Worm (Caenorhabditis elegans): Measurements from ENCODE around the gene T04B2.3.

Gene T04B2.3

ce11 chrIV:10075899-10076298, 28.7 kb downstream of the T04B2.3 start, which contains the start of gene W01B6.5:
Gene W01B6.5, plus strand, starts transcription at chrIV:10076199.
- TF ChIP-seq nhr-25 (tag; optimal IDR thresholded peaks at IDR 0.05) (no peak), skn-1 (tag; optimal IDR thresholded peaks at IDR 0.05) (no peak), nhr-11 (tag; optimal IDR thresholded peaks at IDR 0.05) (no peak), dmd-4 (tag; optimal IDR thresholded peaks at IDR 0.05) (no peak), blmp-1 (tag; optimal IDR thresholded peaks at IDR 0.05; ENCODE audit: insufficient read depth) (no peak), mab-5 (tag; optimal IDR thresholded peaks at IDR 0.05) (no peak), aly-2 (tag; optimal IDR thresholded peaks at IDR 0.05) (no peak), egl-27 (tag; optimal IDR thresholded peaks at IDR 0.05) (no peak), peb-1 (tag; optimal IDR thresholded peaks at IDR 0.05) (no peak), unc-62 (GFP tag; optimal IDR thresholded peaks at IDR 0.05) (no peak), nhr-12 (tag; optimal IDR thresholded peaks at IDR 0.05) (no peak), C34F6.9 (tag; optimal IDR thresholded peaks at IDR 0.05) (no peak), nhr-6 (tag; optimal IDR thresholded peaks at IDR 0.05) (no peak), gmeb-1 (tag; optimal IDR thresholded peaks at IDR 0.05) (no peak)

ce11 chrIV:10078003-10078402, 30.8 kb downstream of the T04B2.3 start:
- TF ChIP-seq nhr-10 (tag; optimal IDR thresholded peaks at IDR 0.05) (no peak), ztf-11 (tag; optimal IDR thresholded peaks at IDR 0.05) (no peak), aly-2 (tag; optimal IDR thresholded peaks at IDR 0.05) (no peak), crh-2 (tag; optimal IDR thresholded peaks at IDR 0.05) (no peak), unc-39 (tag; optimal IDR thresholded peaks at IDR 0.05) (no peak), blmp-1 (tag; optimal IDR thresholded peaks at IDR 0.05; ENCODE audit: insufficient read depth) (no peak), mab-5 (tag; optimal IDR thresholded peaks at IDR 0.05) (no peak), mbf-1 (tag; optimal IDR thresholded peaks at IDR 0.05) (no peak), Y55F3AM.14 (GFP tag; optimal IDR thresholded peaks at IDR 0.05) (no peak), nhr-6 (tag; optimal IDR thresholded peaks at IDR 0.05) (no peak), lin-39 (tag; optimal IDR thresholded peaks at IDR 0.05) (no peak), nhr-237 (tag; optimal IDR thresholded peaks at IDR 0.05) (no peak), unc-55 (GFP tag; optimal IDR thresholded peaks at IDR 0.05) (no peak), unc-62 (GFP tag; optimal IDR thresholded peaks at IDR 0.05) (no peak), nhr-23 (tag; optimal IDR thresholded peaks at IDR 0.05) (no peak), mdl-1 (tag; optimal IDR thresholded peaks at IDR 0.05) (no peak), elt-1 (tag; optimal IDR thresholded peaks at IDR 0.05) (no peak), nhr-129 (tag; optimal IDR thresholded peaks at IDR 0.05) (no peak), R02D3.7 (tag; optimal IDR thresholded peaks at IDR 0.05) (no peak)

ce11 chrIV:10080816-10081215, 33.6 kb downstream of the T04B2.3 start, which contains the start of gene W01B6.6:
Gene W01B6.6, plus strand, starts transcription at chrIV:10081116.
- no peak for TF ChIP-seq F13H6.1 (tag; optimal IDR thresholded peaks at IDR 0.05)
- no peak for TF ChIP-seq nhr-12 (tag; optimal IDR thresholded peaks at IDR 0.05)
- no peak for TF ChIP-seq ama-1 (optimal IDR thresholded peaks at IDR 0.05)

ce11 chrIV:10084323-10084959, 37.2 kb downstream of the T04B2.3 start, which contains the start of gene W01B6.8:
Gene W01B6.8, minus strand, starts transcription at chrIV:10084373.
- no peak for TF ChIP-seq nhr-11 (tag; optimal IDR thresholded peaks at IDR 0.05)
- no peak for TF ChIP-seq sma-3 (GFP tag; optimal IDR thresholded peaks at IDR 0.05)

ce11 chrIV:10085401-10086187, 38.4 kb downstream of the T04B2.3 start, which contains the start of the genes col-2 and ndc-80:
Gene col-2, minus strand, starts transcription at chrIV:10085451.
Gene ndc-80, plus strand, starts transcription at chrIV:10086137.
- no peak for TF ChIP-seq lin-13 (GFP tag; optimal IDR thresholded peaks at IDR 0.05)
- TF ChIP-seq lin-39 (tag; optimal IDR thresholded peaks at IDR 0.05), result no peak
- TF ChIP-seq nhr-11 (tag; optimal IDR thresholded peaks at IDR 0.05), result no peak
- no peak for TF ChIP-seq zag-1 (tag; optimal IDR thresholded peaks at IDR 0.05)
- TF ChIP-seq nhr-129 (tag; optimal IDR thresholded peaks at IDR 0.05), result peak; percentile 84
- no peak for TF ChIP-seq nhr-23 (tag; optimal IDR thresholded peaks at IDR 0.05)
- peak; percentile 89 for TF ChIP-seq C34F6.9 (tag; optimal IDR thresholded peaks at IDR 0.05)
- TF ChIP-seq unc-55 (GFP tag; optimal IDR thresholded peaks at IDR 0.05), result no peak
- no peak for TF ChIP-seq fos-1 (tag; optimal IDR thresholded peaks at IDR 0.05)
- peak; percentile 71 for TF ChIP-seq sma-9 (GFP tag; optimal IDR thresholded peaks at IDR 0.05)
- no peak for TF ChIP-seq sma-9 (tag; optimal IDR thresholded peaks at IDR 0.05)
- no peak for TF ChIP-seq dmd-4 (tag; optimal IDR thresholded peaks at IDR 0.05)
- no peak for TF ChIP-seq skn-1 (tag; optimal IDR thresholded peaks at IDR 0.05)
- TF ChIP-seq ztf-11 (tag; optimal IDR thresholded peaks at IDR 0.05), result no peak
- TF ChIP-seq nhr-6 (tag; optimal IDR thresholded peaks at IDR 0.05), result no peak
- TF ChIP-seq sma-3 (GFP tag; optimal IDR thresholded peaks at IDR 0.05), result peak; percentile 69
- no peak for TF ChIP-seq unc-39 (tag; optimal IDR thresholded peaks at IDR 0.05)
- no peak for TF ChIP-seq nhr-25 (tag; optimal IDR thresholded peaks at IDR 0.05)
- TF ChIP-seq F13H6.1 (tag; optimal IDR thresholded peaks at IDR 0.05), result no peak
- peak; percentile 13 for TF ChIP-seq nhr-21 (tag; optimal IDR thresholded peaks at IDR 0.05)
- no peak for TF ChIP-seq R02D3.7 (tag; optimal IDR thresholded peaks at IDR 0.05)
- no peak for TF ChIP-seq lin-11 (tag; optimal IDR thresholded peaks at IDR 0.05)
- no peak for TF ChIP-seq alr-1 (tag; optimal IDR thresholded peaks at IDR 0.05)
- TF ChIP-seq Y55F3AM.14 (GFP tag; optimal IDR thresholded peaks at IDR 0.05), result no peak
- peak; percentile 5 for TF ChIP-seq nhr-77 (tag; optimal IDR thresholded peaks at IDR 0.05)
- TF ChIP-seq crh-2 (tag; optimal IDR thresholded peaks at IDR 0.05), result no peak
- TF ChIP-seq mbf-1 (tag; optimal IDR thresholded peaks at IDR 0.05), result no peak
- TF ChIP-seq lsy-2 (tag; optimal IDR thresholded peaks at IDR 0.05), result peak in 1 of 2 experiments; percentile 85

Data from whole organism, L2 larva.